Fruit fly (Drosophila melanogaster): ENCODE measurements around the gene rump.

- TF ChIP-seq CTCF (optimal IDR thresholded peaks at IDR 0.05) (no peak), CG8478 (optimal IDR thresholded peaks at IDR 0.05) (no peak)
These were observed 22.6 kb downstream of the rump start for dm6 chr3R:9487561-9487960.

Measured in S2 (cell line).